Worm (Caenorhabditis elegans): Measurements from ENCODE around the gene hmit-1.3.

- TF ChIP-seq daf-16 (GFP tag; optimal IDR thresholded peaks at IDR 0.05): no peak
- no peak for TF ChIP-seq daf-16 (tag; optimal IDR thresholded peaks at IDR 0.05)
- TF ChIP-seq F44E2.7 (GFP tag; IDR thresholded peaks at IDR 0.05): no peak
- no peak for TF ChIP-seq hlh-30 (tag; optimal IDR thresholded peaks at IDR 0.05; ENCODE audit: insufficient read depth)
These were observed 20.4 kb downstream of the hmit-1.3 start, which contains the start of gene M01F1.9 for ce11 chrIII:3498957-3499356.

Data from whole organism, L4 larva.